Fruit fly (Drosophila melanogaster) whole organism: ENCODE measurements around the gene CG14635.

Source experiments
- CG8478 ChIP-seq: fragments of >200 bp; optimal IDR thresholded peaks from 2 replicates; lab custom pipeline; 2018; ENCODE audit warnings: inconsistent platforms
- pan ChIP-seq: fragments of >200 bp; optimal IDR thresholded peaks from 2 replicates; lab custom pipeline; 2017
- usp ChIP-seq: fragments of >200 bp; optimal IDR thresholded peaks from 2 replicates; lab custom pipeline; 2017; ENCODE audit warnings: missing biosample characterization, missing genetic modification characterization, mixed read lengths

- TF ChIP-seq usp (GFP tag; lab: Kevin White, UChicago) (no peak), pan (lab: Kevin White, UChicago) (no peak), CG8478 (lab: Kevin White, UChicago) (no peak)
Measured at dm6 chrX:824961-825360, 19.7 kb upstream of the CG14635 start.
